Worm (Caenorhabditis elegans) whole organism, L4/young adult: ENCODE data around the gene Y59A8B.12.
"Not testable (repeated sequence)": the region's sequence is repeated elsewhere in the genome, so short reads cannot be mapped to it uniquely, and the experiment has no call there.

Experiments
- W03F9.2 ChIP-seq: fragments of 150-350 bp; optimal IDR thresholded peaks from 2 replicates; lab custom pipeline; 2014; ENCODE audit warnings: missing biosample characterization, missing genetic modification characterization
- dao-5 ChIP-seq: sonication (generic microtip); optimal IDR thresholded peaks from 2 replicates; lab custom pipeline; 2016; ENCODE audit warnings: missing genotype, missing genetic modification characterization, moderate library complexity, missing compliant biosample characterization
- him-1 ChIP-seq: sonication (generic microtip); optimal IDR thresholded peaks from 2 replicates; lab custom pipeline; 2016; ENCODE audit warnings: missing genotype, missing genetic modification reagents, missing genetic modification characterization, missing compliant biosample characterization

ce11 chrV:18055297-18056019 is 30.6 kb downstream of the Y59A8B.12 start, which contains the start of the genes Y59A8B.25 and ebp-3:
- not testable (repeated sequence) for TF ChIP-seq dao-5; him-1 (tag; lab: Kevin White, UChicago); W03F9.2
